Worm (Caenorhabditis elegans) whole organism, L2 larva: Measurements from ENCODE around the gene K06H7.8.

ENCODE experiments used
- C34F6.9 ChIP-seq: fragments of 150-350 bp; optimal IDR thresholded peaks from 2 replicates; lab custom pipeline; 2014; ENCODE audit warnings: missing biosample characterization, missing genetic modification characterization
- F13H6.1 ChIP-seq: sonication (generic microtip); optimal IDR thresholded peaks from 2 replicates; lab custom pipeline; 2016; ENCODE audit warnings: missing genetic modification characterization, missing compliant biosample characterization
- R02D3.7 ChIP-seq: fragments of 150-350 bp; optimal IDR thresholded peaks from 2 replicates; lab custom pipeline; 2014; ENCODE audit warnings: missing biosample characterization, missing genetic modification characterization
- Y55F3AM.14 ChIP-seq: fragments of 200-800 bp; sonication (Bioruptor generic); optimal IDR thresholded peaks from 2 replicates; lab custom pipeline; 2018; ENCODE audit warnings: mild to moderate bottlenecking, missing genetic modification characterization, missing compliant biosample characterization
- alr-1 ChIP-seq: fragments of 150-350 bp; optimal IDR thresholded peaks from 2 replicates; lab custom pipeline; 2014; ENCODE audit warnings: missing biosample characterization, missing genetic modification characterization
- ama-1 ChIP-seq: fragments of 150-350 bp; optimal IDR thresholded peaks from 2 replicates; lab custom pipeline; 2018; ENCODE audit warnings: inconsistent platforms
- ceh-82 ChIP-seq: fragments of 150-350 bp; optimal IDR thresholded peaks from 2 replicates; lab custom pipeline; 2014; ENCODE audit warnings: missing biosample characterization, missing genetic modification characterization
- crh-2 ChIP-seq: sonication (generic microtip); optimal IDR thresholded peaks from 2 replicates; lab custom pipeline; 2017; ENCODE audit warnings: missing biosample characterization, missing genetic modification characterization
- dmd-4 ChIP-seq: sonication (generic microtip); optimal IDR thresholded peaks from 2 replicates; lab custom pipeline; 2017; ENCODE audit warnings: missing biosample characterization, missing genetic modification characterization
- egl-27 ChIP-seq: sonication (generic microtip); optimal IDR thresholded peaks from 3 replicates; lab custom pipeline; 2017; ENCODE audit warnings: missing biosample characterization, missing genetic modification reagents, missing genetic modification characterization
- elt-1 ChIP-seq: fragments of 150-350 bp; optimal IDR thresholded peaks from 2 replicates; lab custom pipeline; 2014; ENCODE audit warnings: missing biosample characterization, missing genetic modification characterization
- fos-1 ChIP-seq: fragments of 150-350 bp; optimal IDR thresholded peaks from 2 replicates; lab custom pipeline; 2014; ENCODE audit warnings: missing biosample characterization, missing genetic modification characterization
- gmeb-1 ChIP-seq: fragments of 150-350 bp; optimal IDR thresholded peaks from 2 replicates; lab custom pipeline; 2014; ENCODE audit warnings: missing biosample characterization, missing genetic modification characterization
- lin-13 ChIP-seq: fragments of 150-350 bp; optimal IDR thresholded peaks from 2 replicates; lab custom pipeline; 2014; ENCODE audit warnings: missing biosample characterization, missing genetic modification reagents, missing genetic modification characterization
- lin-39 ChIP-seq: fragments of 150-350 bp; optimal IDR thresholded peaks from 2 replicates; lab custom pipeline; 2014; ENCODE audit warnings: missing biosample characterization, missing genetic modification reagents, missing genetic modification characterization
- mab-5 ChIP-seq: fragments of 150-350 bp; optimal IDR thresholded peaks from 2 replicates; lab custom pipeline; 2014; ENCODE audit warnings: missing biosample characterization, missing genetic modification characterization
- mdl-1 ChIP-seq, 2 experiments: fragments of 150-350 bp in 1 of 2; sonication (generic microtip) in 1 of 2; optimal IDR thresholded peaks; 2 replicates each; lab custom pipeline; 2017; ENCODE audit warnings: missing biosample characterization in 2 of 2, missing genetic modification characterization in 2 of 2
- nhr-12 ChIP-seq: fragments of 150-350 bp; optimal IDR thresholded peaks from 2 replicates; lab custom pipeline; 2014; ENCODE audit warnings: missing biosample characterization, missing genetic modification characterization
- nhr-129 ChIP-seq: fragments of 150-350 bp; optimal IDR thresholded peaks from 2 replicates; lab custom pipeline; 2014; ENCODE audit warnings: missing biosample characterization, missing genetic modification characterization
- nhr-21 ChIP-seq: fragments of 150-350 bp; optimal IDR thresholded peaks from 2 replicates; lab custom pipeline; 2014; ENCODE audit warnings: missing biosample characterization, missing genetic modification characterization
- nhr-23 ChIP-seq: fragments of 150-350 bp; optimal IDR thresholded peaks from 2 replicates; lab custom pipeline; 2014; ENCODE audit warnings: missing biosample characterization, missing genetic modification reagents, missing genetic modification characterization
- nhr-237 ChIP-seq: fragments of 150-350 bp; optimal IDR thresholded peaks from 2 replicates; lab custom pipeline; 2014; ENCODE audit warnings: missing biosample characterization, missing genetic modification characterization
- nhr-25 ChIP-seq: fragments of 150-350 bp; sonication (generic microtip); optimal IDR thresholded peaks from 3 replicates; lab custom pipeline; 2014; ENCODE audit warnings: missing biosample characterization, missing genetic modification characterization
- nhr-6 ChIP-seq: fragments of 150-350 bp; optimal IDR thresholded peaks from 2 replicates; lab custom pipeline; 2014; ENCODE audit warnings: missing biosample characterization, missing genetic modification characterization
- sem-4 ChIP-seq: fragments of 150-350 bp; optimal IDR thresholded peaks from 2 replicates; lab custom pipeline; 2014; ENCODE audit warnings: missing biosample characterization, missing genetic modification reagents, missing genetic modification characterization
- sma-3 ChIP-seq: sonication (generic microtip); optimal IDR thresholded peaks from 2 replicates; lab custom pipeline; 2016; ENCODE audit warnings: missing genetic modification reagents, missing genetic modification characterization, missing compliant biosample characterization
- sma-9 ChIP-seq, 2 experiments: fragments of 150-350 bp in 1 of 2; sonication (generic microtip) in 1 of 2; optimal IDR thresholded peaks; 2 replicates each; lab custom pipeline; 2014 to 2016; ENCODE audit warnings: missing genetic modification characterization in 2 of 2, mild to moderate bottlenecking in 1 of 2, missing biosample characterization in 1 of 2, missing compliant biosample characterization in 1 of 2, missing genetic modification reagents in 1 of 2, moderate library complexity in 1 of 2
- snpc-4 ChIP-seq: fragments of 150-350 bp; optimal IDR thresholded peaks from 2 replicates; lab custom pipeline; 2014; ENCODE audit warnings: missing biosample characterization, missing genetic modification characterization
- unc-39 ChIP-seq: fragments of 150-350 bp; optimal IDR thresholded peaks from 2 replicates; lab custom pipeline; 2014; ENCODE audit warnings: missing biosample characterization, missing genetic modification characterization
- unc-55 ChIP-seq: fragments of 150-350 bp; sonication (generic microtip); optimal IDR thresholded peaks from 3 replicates; lab custom pipeline; 2014; ENCODE audit warnings: missing biosample characterization, missing genetic modification reagents, missing genetic modification characterization
- unc-62 ChIP-seq: fragments of 150-350 bp; optimal IDR thresholded peaks from 2 replicates; lab custom pipeline; 2014; ENCODE audit warnings: missing biosample characterization, missing genetic modification reagents, missing genetic modification characterization
- ztf-1 ChIP-seq: fragments of 200-800 bp; sonication (Bioruptor generic); conservative IDR thresholded peaks from 2 replicates; pipeline ENCODE4 v1.3.6; 2022; ENCODE audit warnings: missing genetic modification characterization, missing compliant biosample characterization
- ztf-11 ChIP-seq: sonication (generic microtip); optimal IDR thresholded peaks from 2 replicates; lab custom pipeline; 2017; ENCODE audit warnings: missing biosample characterization, missing genetic modification characterization
- ztf-4 ChIP-seq: fragments of 150-350 bp; optimal IDR thresholded peaks from 2 replicates; lab custom pipeline; 2014; ENCODE audit warnings: missing biosample characterization, missing genetic modification characterization

K06H7.8 gene

ce11 chrIII:8085355-8085754, 12.7 kb downstream of the K06H7.8 start, which contains the start of the genes K06H7.7 and grp-1 (continued):
- TF ChIP-seq sma-9 (GFP tag; optimal IDR thresholded peaks at IDR 0.05; lab: Kevin White, UChicago) (peak; percentile 45), sma-9 (tag; optimal IDR thresholded peaks at IDR 0.05; lab: Kevin White, UChicago) (no peak), mab-5 (tag; lab: Kevin White, UChicago) (no peak), sem-4 (tag; lab: Kevin White, UChicago) (no peak), elt-1 (no peak), F13H6.1 (no peak), mdl-1 (tag; optimal IDR thresholded peaks at IDR 0.05; lab: Kevin White, UChicago) (no peak)

- TF ChIP-seq elt-1 (no peak), unc-55 (no peak), nhr-12 (tag; lab: Kevin White, UChicago) (no peak), ztf-4 (tag; lab: Kevin White, UChicago) (no peak), Y55F3AM.14 (GFP tag; lab: Kevin White, UChicago) (no peak), sma-3 (GFP tag; lab: Kevin White, UChicago) (no peak), nhr-237 (tag; lab: Kevin White, UChicago) (no peak), alr-1 (tag; lab: Kevin White, UChicago) (no peak), snpc-4 (tag; lab: Kevin White, UChicago) (no peak), nhr-23 (tag; lab: Kevin White, UChicago) (no peak), nhr-129 (tag; lab: Kevin White, UChicago) (no peak)
Measured at ce11 chrIII:8080165-8080738, 17.8 kb downstream of the K06H7.8 start, which contains the start of the genes dcr-1 and apc-2. dcr-1 (minus strand) TSS chrIII:8080281. apc-2 (plus strand) TSS chrIII:8080629.

ce11 chrIII:8077180-8077579, 20.8 kb downstream of the K06H7.8 start:
- TF ChIP-seq ama-1 (lab: Kevin White, UChicago) (no peak), unc-55 (no peak), nhr-21 (tag; lab: Kevin White, UChicago) (no peak), crh-2 (tag; lab: Kevin White, UChicago) (no peak), snpc-4 (tag; lab: Kevin White, UChicago) (no peak), ztf-1 (no peak), unc-62 (no peak), fos-1 (tag; lab: Kevin White, UChicago) (no peak), dmd-4 (tag; lab: Kevin White, UChicago) (no peak), nhr-6 (tag; lab: Kevin White, UChicago) (no peak), ztf-4 (tag; lab: Kevin White, UChicago) (no peak), unc-39 (no peak), egl-27 (tag; lab: Kevin White, UChicago) (no peak), alr-1 (tag; lab: Kevin White, UChicago) (no peak), nhr-25 (tag; lab: Kevin White, UChicago) (no peak)
- TF ChIP-seq, all 48 proteins: peak for 0

ce11 chrIII:8069206-8069605, 28.8 kb downstream of the K06H7.8 start:
- TF ChIP-seq gmeb-1 (tag; lab: Kevin White, UChicago) (no peak), mab-5 (tag; lab: Kevin White, UChicago) (no peak), snpc-4 (tag; lab: Kevin White, UChicago) (peak; percentile 38), nhr-129 (tag; lab: Kevin White, UChicago) (peak; percentile 6), ceh-82 (no peak), ztf-1 (no peak)

- TF ChIP-seq lin-39 (tag; lab: Kevin White, UChicago) (no peak), Y55F3AM.14 (GFP tag; lab: Kevin White, UChicago) (no peak), ztf-11 (tag; lab: Kevin White, UChicago) (no peak), R02D3.7 (no peak), C34F6.9 (no peak), lin-13 (GFP tag; lab: Kevin White, UChicago) (no peak)
- TF ChIP-seq, all 48 proteins: peak for 0
Measured at ce11 chrIII:8067798-8068197, 30.2 kb downstream of the K06H7.8 start.
